Fruit fly (Drosophila melanogaster): Measurements from ENCODE around the gene CG42675.

Gene CG42675

dm6 chr3R:5833948-5834504, 20.6 kb downstream of the CG42675 start (continued):
- TF ChIP-seq sc (optimal IDR thresholded peaks at IDR 0.05): no peak
- TF ChIP-seq sc (GFP tag; optimal IDR thresholded peaks at IDR 0.05): no peak
- TF ChIP-seq bcd (GFP tag; optimal IDR thresholded peaks at IDR 0.05): peak; percentile 5
- no peak for TF ChIP-seq wor (GFP tag; IDR thresholded peaks at IDR 0.05)
- no peak for TF ChIP-seq NC2α (GFP tag; optimal IDR thresholded peaks at IDR 0.05)
- TF ChIP-seq Vsx1 (GFP tag; optimal IDR thresholded peaks at IDR 0.05): no peak
- no peak for TF ChIP-seq gt (GFP tag; IDR thresholded peaks at IDR 0.05)
- no peak for TF ChIP-seq HLH3B (GFP tag; IDR thresholded peaks at IDR 0.05)
- no peak for TF ChIP-seq danr (GFP tag; IDR thresholded peaks at IDR 0.05)
- no peak for TF ChIP-seq ssp (GFP tag; IDR thresholded peaks at IDR 0.05)
- TF ChIP-seq z (GFP tag; IDR thresholded peaks at IDR 0.05): no peak
- no peak for TF ChIP-seq Ets97D (GFP tag; optimal IDR thresholded peaks at IDR 0.05)
- no peak for TF ChIP-seq CG30431 (GFP tag; optimal IDR thresholded peaks at IDR 0.05)
- no peak for TF ChIP-seq CG8765 (GFP tag; IDR thresholded peaks at IDR 0.05)
- TF ChIP-seq Dp (GFP tag; optimal IDR thresholded peaks at IDR 0.05): no peak
- no peak for TF ChIP-seq NK7.1 (GFP tag; optimal IDR thresholded peaks at IDR 0.05)
- TF ChIP-seq CG15514 (GFP tag; optimal IDR thresholded peaks at IDR 0.05): no peak
- no peak for TF ChIP-seq CG17912 (GFP tag; optimal IDR thresholded peaks at IDR 0.05)
- TF ChIP-seq CG15073 (GFP tag; optimal IDR thresholded peaks at IDR 0.05): no peak
- TF ChIP-seq bowl (GFP tag; IDR thresholded peaks at IDR 0.05): no peak
- no peak for TF ChIP-seq CG7357 (GFP tag; IDR thresholded peaks at IDR 0.05)
- TF ChIP-seq jigr1 (GFP tag; IDR thresholded peaks at IDR 0.05): no peak
- peak; percentile 49 for TF ChIP-seq lbe (GFP tag; optimal IDR thresholded peaks at IDR 0.05)
- no peak for TF ChIP-seq NC2β (GFP tag; optimal IDR thresholded peaks at IDR 0.05)
- TF ChIP-seq Lhr (GFP tag; optimal IDR thresholded peaks at IDR 0.05): no peak
- TF ChIP-seq HmgZ (tag; optimal IDR thresholded peaks at IDR 0.05): no peak
- TF ChIP-seq stwl (tag; optimal IDR thresholded peaks at IDR 0.05): no peak
- TF ChIP-seq CG1603 (tag; optimal IDR thresholded peaks at IDR 0.05): no peak
- TF ChIP-seq CG16815 (GFP tag; optimal IDR thresholded peaks at IDR 0.05): no peak
- no peak for TF ChIP-seq CG6791 (GFP tag; IDR thresholded peaks at IDR 0.05; ENCODE audit: partially characterized antibody)
- TF ChIP-seq Atf3 (GFP tag; optimal IDR thresholded peaks at IDR 0.05): no peak
- TF ChIP-seq Pdp1 (GFP tag; optimal IDR thresholded peaks at IDR 0.05): peak in 1 of 2 experiments; percentile 24
- no peak for TF ChIP-seq CG18619 (GFP tag; optimal IDR thresholded peaks at IDR 0.05)
- TF ChIP-seq pros (GFP tag; optimal IDR thresholded peaks at IDR 0.05): no peak
- TF ChIP-seq eve (GFP tag; optimal IDR thresholded peaks at IDR 0.05): no peak
- TF ChIP-seq CG4854 (GFP tag; optimal IDR thresholded peaks at IDR 0.05): no peak
- peak; percentile 15 for TF ChIP-seq CG2678 (tag; optimal IDR thresholded peaks at IDR 0.05)
- TF ChIP-seq CG4360 (GFP tag; IDR thresholded peaks at IDR 0.05): no peak
- no peak for TF ChIP-seq CG11085 (GFP tag; IDR thresholded peaks at IDR 0.05)
- TF ChIP-seq da (GFP tag; optimal IDR thresholded peaks at IDR 0.05): no peak
- TF ChIP-seq unpg (GFP tag; optimal IDR thresholded peaks at IDR 0.05): peak; percentile 24
- TF ChIP-seq Sry-β (GFP tag; optimal IDR thresholded peaks at IDR 0.05): no peak
- TF ChIP-seq HLH54F (GFP tag; optimal IDR thresholded peaks at IDR 0.05): no peak
- TF ChIP-seq TFAM (GFP tag; optimal IDR thresholded peaks at IDR 0.05): no peak
- no peak for TF ChIP-seq CkIIα-i1 (GFP tag; IDR thresholded peaks at IDR 0.05)
- no peak for TF ChIP-seq Fer1 (GFP tag; optimal IDR thresholded peaks at IDR 0.05)
- peak; percentile 30; the same call in 1 of the 2 replicates for TF ChIP-seq Xrp1 (GFP tag; IDR thresholded peaks at IDR 0.05)
- TF ChIP-seq lab (GFP tag; optimal IDR thresholded peaks at IDR 0.05): peak; percentile 32
- TF ChIP-seq CG15479 (GFP tag; optimal IDR thresholded peaks at IDR 0.05): no peak
- no peak for TF ChIP-seq CG11398 (GFP tag; optimal IDR thresholded peaks at IDR 0.05)
- no peak for TF ChIP-seq pan (optimal IDR thresholded peaks at IDR 0.05)
- TF ChIP-seq pan (GFP tag; optimal IDR thresholded peaks at IDR 0.05 in 1 of 2, IDR thresholded peaks at IDR 0.05 in 1 of 2): peak in 1 of 2 experiments; percentile 54
